Fruit fly (Drosophila melanogaster): Measurements from ENCODE around the gene CG12375.

dm6 chr2L:8162307-8163024, 35.8 kb upstream of the CG12375 start, which contains the start of gene Acbp1:
- TF ChIP-seq her (GFP tag; optimal IDR thresholded peaks at IDR 0.05) (peak; percentile 95), CG12219 (GFP tag; optimal IDR thresholded peaks at IDR 0.05) (peak; percentile 99), Nf-YB (GFP tag; optimal IDR thresholded peaks at IDR 0.05) (peak; percentile 90), CG5953 (GFP tag; IDR thresholded peaks at IDR 0.05) (peak; percentile 78), CG1233 (GFP tag; optimal IDR thresholded peaks at IDR 0.05) (peak; percentile 97), knrl (GFP tag; IDR thresholded peaks at IDR 0.05; ENCODE audit: partially characterized antibody) (peak; percentile 77), CG2712 (tag; optimal IDR thresholded peaks at IDR 0.05) (peak; percentile 99), Sox100B (GFP tag; optimal IDR thresholded peaks at IDR 0.05) (peak; percentile 97), CG8388 (GFP tag; optimal IDR thresholded peaks at IDR 0.05) (peak; percentile 97), Stat92E (GFP tag; optimal IDR thresholded peaks at IDR 0.05) (peak in 1 of 3 experiments; percentile 97), Jarid2 (GFP tag; optimal IDR thresholded peaks at IDR 0.05) (no peak)
